Fruit fly (Drosophila melanogaster) whole organism: Measurements from ENCODE around the gene CG32248.

ENCODE experiments used
- CG8478 ChIP-seq: fragments of >200 bp; optimal IDR thresholded peaks from 2 replicates; lab custom pipeline; 2018; ENCODE audit warnings: inconsistent platforms
- Dll ChIP-seq: fragments of >200 bp; optimal IDR thresholded peaks from 2 replicates; lab custom pipeline; 2017
- EcR ChIP-seq, 2 experiments: fragments of >200 bp; optimal IDR thresholded peaks; 2 replicates each; lab custom pipeline; 2017; ENCODE audit warnings: missing biosample characterization in 2 of 2, missing genetic modification characterization in 2 of 2, missing genetic modification reagents in 2 of 2
- pan ChIP-seq: fragments of >200 bp; optimal IDR thresholded peaks from 2 replicates; lab custom pipeline; 2017
- psq ChIP-seq: fragments of >200 bp; optimal IDR thresholded peaks from 2 replicates; lab custom pipeline; 2017
- usp ChIP-seq: fragments of >200 bp; optimal IDR thresholded peaks from 2 replicates; lab custom pipeline; 2017; ENCODE audit warnings: missing biosample characterization, missing genetic modification characterization, mixed read lengths

Gene CG32248

DNA sequence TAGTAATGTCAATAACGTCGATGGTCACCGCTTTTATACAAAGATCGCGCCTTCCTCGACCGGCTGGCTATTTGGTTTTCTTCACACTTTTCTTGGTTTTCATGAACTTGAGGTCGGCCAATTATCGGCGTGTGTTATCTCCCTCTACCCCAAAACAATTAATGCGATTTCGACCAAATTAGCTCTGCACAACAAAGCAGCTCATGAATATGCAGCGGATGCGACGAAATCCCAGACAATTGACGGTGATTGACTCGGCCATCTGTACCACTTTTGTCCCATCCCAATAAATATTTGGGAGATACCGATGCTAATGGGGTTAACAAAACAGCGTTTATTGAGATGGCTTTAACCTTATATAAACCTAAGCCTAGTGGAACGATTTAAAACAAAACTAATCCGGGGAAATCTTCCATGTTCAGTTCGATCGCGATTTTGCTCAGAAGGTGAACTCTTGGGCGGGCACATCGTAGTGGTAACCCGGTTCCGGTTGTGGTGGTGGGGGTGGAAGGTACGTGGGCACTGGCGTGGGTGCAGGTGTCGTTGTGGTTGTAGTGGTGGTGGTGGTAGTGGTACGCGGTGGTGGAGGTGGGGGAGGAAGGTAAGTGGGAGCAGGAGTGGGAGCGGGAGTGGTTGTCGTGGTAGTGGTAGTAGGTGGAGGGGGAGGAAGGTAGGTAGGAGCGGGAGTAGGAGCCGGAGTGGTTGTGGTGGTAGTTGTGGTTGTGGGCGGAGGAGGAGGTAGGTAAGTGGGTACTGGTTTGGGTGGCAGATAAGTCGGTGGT lies 11.1 kb upstream of the CG32248 start, which contains the start of gene CG15022:
Gene CG15022, minus strand, starts transcription at position 11 of the 782 bp plus-strand sequence.
- TF ChIP-seq usp (GFP tag; lab: Kevin White, UChicago) (no peak), EcR (GFP tag; optimal IDR thresholded peaks at IDR 0.05; lab: Kevin White, UChicago) (no peak), pan (lab: Kevin White, UChicago) (no peak), CG8478 (lab: Kevin White, UChicago) (no peak), Dll (no peak)

DNA sequence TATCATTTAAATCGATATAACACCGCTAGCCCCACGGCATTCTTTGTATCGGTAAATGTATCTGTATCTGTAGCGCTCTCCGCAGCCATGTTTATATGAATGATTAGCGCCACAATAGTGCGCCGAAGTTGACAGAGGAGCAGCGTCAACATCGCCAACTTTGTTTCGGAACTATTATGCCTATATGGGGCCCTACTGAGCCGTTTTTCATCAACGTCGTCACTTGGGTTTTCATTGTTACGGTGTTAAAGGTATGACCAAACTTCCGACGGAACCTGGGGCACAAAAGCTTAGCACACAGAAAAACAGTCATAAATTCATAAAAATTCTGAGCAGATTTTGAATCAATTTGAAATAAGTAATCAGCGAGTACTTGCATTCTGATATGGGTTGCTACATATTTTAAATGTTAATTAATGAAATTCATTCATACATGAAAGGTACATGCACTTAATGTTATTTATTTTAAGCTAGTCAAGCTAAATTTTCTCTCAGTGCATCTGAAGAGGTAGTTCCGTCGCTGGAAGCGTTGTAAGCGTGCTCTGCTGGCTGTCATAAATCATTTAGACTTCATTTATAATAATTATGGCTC lies 10.0 kb upstream of the CG32248 start, which contains the start of gene CG15023:
Gene CG15023, minus strand, starts transcription at position 51 of the 592 bp plus-strand sequence.
- no peak for TF ChIP-seq CG8478 (lab: Kevin White, UChicago)
- no peak for TF ChIP-seq EcR (GFP tag; optimal IDR thresholded peaks at IDR 0.05; lab: Kevin White, UChicago)
- TF ChIP-seq psq (lab: Kevin White, UChicago): no peak
- no peak for TF ChIP-seq usp (GFP tag; lab: Kevin White, UChicago)
- no peak for TF ChIP-seq pan (lab: Kevin White, UChicago)
- no peak for TF ChIP-seq Dll

DNA sequence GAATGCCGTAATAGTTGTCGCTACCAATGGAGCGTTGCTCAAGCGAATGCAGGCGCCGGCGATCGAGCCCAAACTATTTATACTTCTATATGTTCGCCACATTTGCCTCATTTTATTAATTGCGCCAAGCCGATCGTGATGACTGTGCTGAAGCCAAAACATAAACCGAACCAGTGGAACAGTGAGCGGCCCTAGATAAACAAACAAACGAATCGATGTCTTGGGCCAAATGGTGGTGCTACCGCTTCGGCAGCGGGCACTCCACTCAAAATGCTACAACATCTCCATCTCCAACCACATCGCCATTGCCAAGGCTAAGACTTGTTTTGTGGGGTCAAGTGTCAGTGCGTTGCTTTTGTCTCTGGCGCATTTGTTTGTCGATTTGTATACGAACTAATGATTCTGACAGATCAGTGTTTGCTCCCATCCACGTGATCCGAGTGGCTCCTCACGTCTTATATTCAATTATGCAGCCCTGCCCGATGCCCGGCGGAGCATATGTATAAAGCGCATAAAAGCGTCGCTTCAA lies 7.7 kb upstream of the CG32248 start, which contains the start of gene CG15024:
Gene CG15024, minus strand, starts transcription at position 51 of the 529 bp plus-strand sequence.
- no peak for TF ChIP-seq Dll
- TF ChIP-seq usp (GFP tag; lab: Kevin White, UChicago): no peak
- TF ChIP-seq CG8478 (lab: Kevin White, UChicago): no peak
- no peak for TF ChIP-seq pan (lab: Kevin White, UChicago)
- TF ChIP-seq EcR (GFP tag; optimal IDR thresholded peaks at IDR 0.05; lab: Kevin White, UChicago): no peak
- no peak for TF ChIP-seq psq (lab: Kevin White, UChicago)

DNA sequence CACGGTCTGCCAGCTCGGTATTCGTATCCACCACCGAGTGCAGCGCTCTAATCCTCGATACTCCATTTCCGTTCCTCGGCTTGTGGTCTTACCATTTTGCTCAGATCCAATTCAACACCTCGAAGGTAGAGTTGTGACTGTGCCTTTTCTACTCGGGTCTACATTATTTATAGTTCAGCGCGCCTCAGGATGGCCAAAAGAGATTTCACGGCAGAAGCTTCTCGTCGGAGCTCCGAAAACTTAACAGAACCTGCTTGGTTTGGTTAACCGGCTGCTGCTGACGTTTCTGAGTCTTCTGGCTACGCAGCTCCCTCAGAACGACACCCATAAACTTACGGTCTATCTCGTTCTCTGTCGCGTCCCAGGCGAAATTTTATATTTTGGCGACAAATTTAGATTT lies 5.0 kb upstream of the CG32248 start, which contains the start of gene CG32241:
Gene CG32241, minus strand, starts transcription at position 101 of the 400 bp plus-strand sequence.
- TF ChIP-seq EcR (GFP tag; optimal IDR thresholded peaks at IDR 0.05; lab: Kevin White, UChicago): no peak
- no peak for TF ChIP-seq pan (lab: Kevin White, UChicago)
- TF ChIP-seq usp (GFP tag; lab: Kevin White, UChicago): no peak
- TF ChIP-seq Dll: no peak
- TF ChIP-seq CG8478 (lab: Kevin White, UChicago): no peak
- no peak for TF ChIP-seq psq (lab: Kevin White, UChicago)

DNA sequence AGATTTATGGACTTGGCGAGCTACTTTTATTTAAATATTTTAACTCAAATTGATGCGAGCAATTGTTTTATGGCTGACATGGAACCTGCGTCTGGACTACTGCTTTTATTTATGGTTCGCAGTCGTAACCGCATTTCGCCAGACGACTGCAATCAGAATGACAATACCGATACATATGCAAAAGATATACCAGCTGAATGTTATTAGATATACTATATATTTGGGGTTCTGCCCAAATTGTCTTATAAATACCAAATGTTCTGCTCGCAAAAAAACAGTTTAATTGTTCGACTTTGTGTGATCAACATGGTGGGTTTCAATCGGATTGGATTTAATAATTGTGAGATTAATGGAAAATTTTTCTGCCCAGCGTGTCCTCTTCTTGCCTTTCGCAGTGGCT lies 1.8 kb upstream of the CG32248 start, which contains the start of gene CG32249:
Gene CG32249, plus strand, starts transcription at position 301 of the 400 bp plus-strand sequence.
- TF ChIP-seq Dll (no peak), CG8478 (lab: Kevin White, UChicago) (no peak), psq (lab: Kevin White, UChicago) (no peak), EcR (GFP tag; optimal IDR thresholded peaks at IDR 0.05; lab: Kevin White, UChicago) (no peak), pan (lab: Kevin White, UChicago) (no peak), usp (GFP tag; lab: Kevin White, UChicago) (no peak)

DNA sequence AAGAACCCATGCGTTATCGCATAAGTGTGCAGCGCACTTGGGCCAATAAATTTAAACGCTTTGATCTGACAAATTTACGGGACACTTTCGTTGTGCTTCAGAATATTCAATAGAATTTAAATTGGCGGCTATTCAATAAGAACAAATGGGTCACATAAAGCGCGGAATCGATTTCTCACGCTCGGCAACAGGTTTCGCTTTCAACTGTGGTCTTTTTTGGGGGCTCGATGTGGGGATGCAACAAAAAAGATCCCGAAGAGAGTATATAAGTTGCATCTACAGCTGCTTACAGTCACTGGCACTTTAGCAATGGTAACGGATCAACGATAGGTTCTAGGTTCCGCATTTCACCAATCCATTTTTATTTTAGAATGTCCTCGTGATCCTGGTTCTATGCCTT lies 1.2 kb downstream of the CG32248 start, which contains the start of gene CG11349:
Gene CG11349, plus strand, starts transcription at position 301 of the 400 bp plus-strand sequence.
- TF ChIP-seq pan (lab: Kevin White, UChicago): no peak
- TF ChIP-seq usp (GFP tag; lab: Kevin White, UChicago): no peak
- TF ChIP-seq psq (lab: Kevin White, UChicago): no peak
- TF ChIP-seq CG8478 (lab: Kevin White, UChicago): no peak
- TF ChIP-seq Dll: no peak
- TF ChIP-seq EcR (GFP tag; optimal IDR thresholded peaks at IDR 0.05; lab: Kevin White, UChicago): no peak

DNA sequence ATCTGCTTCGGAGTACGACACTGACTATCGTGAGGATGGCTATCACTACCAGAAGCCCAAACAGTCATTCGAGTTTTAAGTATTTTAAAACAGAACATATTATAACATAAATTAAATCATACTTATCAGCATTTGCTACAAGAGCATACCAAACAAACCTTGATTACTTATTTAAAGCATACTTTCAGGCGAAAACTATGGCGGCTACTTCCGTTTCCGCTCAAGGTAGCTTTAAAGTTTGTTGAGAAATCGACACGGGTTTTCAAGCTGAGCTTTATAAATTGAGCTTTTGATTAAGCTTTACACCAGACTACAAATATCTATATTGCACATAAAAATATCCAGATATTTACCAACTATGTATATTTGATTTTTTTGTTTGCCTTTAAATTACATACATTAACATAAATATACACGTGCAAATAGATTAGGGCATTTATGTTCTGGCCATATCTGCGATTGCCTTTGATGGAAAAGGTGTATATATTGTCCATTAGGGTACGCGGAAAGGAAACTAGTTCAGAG lies 3.5 kb downstream of the CG32248 start:
- TF ChIP-seq psq (lab: Kevin White, UChicago): no peak

DNA sequence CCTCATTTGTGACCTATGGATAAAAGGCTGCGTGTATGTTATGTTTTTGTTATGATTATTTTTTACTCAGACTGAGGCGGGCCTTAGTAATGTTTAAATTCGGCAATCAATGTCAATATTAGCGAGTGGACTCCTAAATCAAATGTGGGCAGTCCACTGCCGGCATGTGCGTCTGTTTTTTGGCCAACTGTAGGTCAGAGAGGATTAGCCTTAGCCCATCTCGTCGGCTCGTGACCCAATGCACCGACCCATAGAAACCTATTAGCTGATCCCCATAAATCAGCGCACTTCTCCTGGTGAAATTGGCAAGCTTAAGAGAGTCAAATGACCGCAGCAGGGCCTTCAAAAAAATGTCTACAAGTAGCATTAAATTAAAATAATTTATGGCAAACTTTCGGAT lies 4.2 kb downstream of the CG32248 start:
- TF ChIP-seq CG8478 (lab: Kevin White, UChicago) (no peak), Dll (no peak), pan (lab: Kevin White, UChicago) (no peak), psq (lab: Kevin White, UChicago) (no peak), EcR (GFP tag; optimal IDR thresholded peaks at IDR 0.05; lab: Kevin White, UChicago) (no peak), usp (GFP tag; lab: Kevin White, UChicago) (no peak)

DNA sequence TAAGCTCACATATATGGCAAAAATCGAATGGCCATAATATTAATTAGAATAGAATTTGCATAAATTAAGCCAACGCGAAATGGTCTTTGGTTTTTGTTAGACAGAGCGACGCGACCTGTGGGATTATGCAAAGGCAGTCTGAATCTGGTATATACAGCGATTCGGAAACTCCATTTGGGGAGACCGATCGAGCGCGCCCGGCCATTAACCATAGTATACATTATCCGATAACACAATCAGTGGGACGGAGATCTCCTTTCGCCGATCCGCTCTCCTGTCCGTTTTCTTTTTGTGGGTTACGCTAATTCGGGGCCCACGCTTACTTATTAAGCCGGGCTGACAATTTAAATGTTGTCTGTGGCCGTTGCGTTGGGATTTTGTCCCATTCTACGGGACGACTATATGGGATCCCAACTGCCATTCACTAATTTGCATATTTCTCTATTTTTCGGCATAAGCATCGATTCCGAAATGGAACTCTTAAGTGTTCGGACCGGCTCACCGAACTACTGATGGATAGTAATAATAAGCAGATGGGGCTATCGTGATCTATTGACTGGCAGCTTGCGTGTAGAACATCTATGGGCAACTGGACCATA lies 6.2 kb downstream of the CG32248 start:
- TF ChIP-seq pan (lab: Kevin White, UChicago): no peak
- no peak for TF ChIP-seq Dll
- TF ChIP-seq psq (lab: Kevin White, UChicago): no peak
- TF ChIP-seq CG8478 (lab: Kevin White, UChicago): no peak
- no peak for TF ChIP-seq usp (GFP tag; lab: Kevin White, UChicago)
- no peak for TF ChIP-seq EcR (GFP tag; optimal IDR thresholded peaks at IDR 0.05; lab: Kevin White, UChicago)

DNA sequence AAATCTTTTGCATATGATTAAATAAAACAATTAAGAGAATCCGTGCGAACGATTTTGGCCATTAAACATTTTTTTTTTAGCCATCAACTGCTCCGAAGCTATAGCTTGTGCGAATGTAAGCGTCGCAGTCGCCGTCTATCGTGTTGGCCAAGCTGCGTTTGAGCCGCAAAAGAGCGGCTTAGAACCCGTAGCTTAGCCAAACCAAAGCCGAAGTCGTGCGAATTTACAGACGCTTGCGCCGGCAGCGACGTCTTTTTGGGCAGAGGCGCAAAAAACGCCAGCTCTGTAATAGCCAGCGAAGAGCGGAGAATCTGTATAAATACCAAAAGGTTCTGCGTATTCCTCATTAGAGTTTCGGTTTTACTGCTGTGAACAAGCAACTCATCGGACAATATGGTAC lies 8.4 kb downstream of the CG32248 start, which contains the start of gene CG7465:
Gene CG7465, plus strand, starts transcription at position 346 of the 400 bp plus-strand sequence.
- TF ChIP-seq psq (lab: Kevin White, UChicago): no peak
- no peak for TF ChIP-seq pan (lab: Kevin White, UChicago)
- no peak for TF ChIP-seq Dll
- no peak for TF ChIP-seq CG8478 (lab: Kevin White, UChicago)
- no peak for TF ChIP-seq EcR (GFP tag; optimal IDR thresholded peaks at IDR 0.05; lab: Kevin White, UChicago)
- TF ChIP-seq usp (GFP tag; lab: Kevin White, UChicago): no peak
